Worm (Caenorhabditis elegans): ENCODE results near the gene F47B10.6.

The F47B10.6 gene

DNA sequence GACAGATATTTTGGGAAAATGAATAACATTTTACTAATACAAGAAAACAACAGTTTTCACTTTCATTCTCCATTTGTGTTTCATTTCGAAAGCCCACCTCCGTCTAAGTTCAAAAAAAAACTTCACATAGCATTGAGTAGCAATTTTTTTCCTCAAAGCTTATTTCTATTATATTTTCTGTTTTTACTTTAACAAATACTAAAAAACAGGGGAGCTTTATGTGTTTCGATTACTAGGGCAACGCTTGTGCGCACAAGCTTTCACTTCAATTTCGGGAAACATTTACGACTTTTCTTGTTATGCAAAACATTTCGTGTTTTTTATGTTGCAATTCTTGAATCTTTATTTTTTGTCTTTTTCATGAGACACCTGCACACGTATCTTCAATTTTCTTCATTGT, 2.4 kb upstream of the F47B10.6 start, which contains the start of gene T21E8.5:
TSS of gene T21E8.5 (plus strand) at position 301 of the 400 bp plus-strand sequence.
- TF ChIP-seq snpc-4 (tag; optimal IDR thresholded peaks at IDR 0.05) (no peak), ham-2 (GFP tag; optimal IDR thresholded peaks at IDR 0.05) (no peak), nhr-28 (tag; optimal IDR thresholded peaks at IDR 0.05) (no peak), blmp-1 (tag; optimal IDR thresholded peaks at IDR 0.05) (no peak), zip-8 (tag; optimal IDR thresholded peaks at IDR 0.05) (no peak), nhr-2 (tag; optimal IDR thresholded peaks at IDR 0.05) (no peak), flh-1 (GFP tag; optimal IDR thresholded peaks at IDR 0.05) (no peak), hlh-1 (tag; optimal IDR thresholded peaks at IDR 0.05) (no peak), ceh-39 (tag; optimal IDR thresholded peaks at IDR 0.05) (no peak), nhr-12 (tag; optimal IDR thresholded peaks at IDR 0.05) (no peak), lsy-2 (tag; optimal IDR thresholded peaks at IDR 0.05) (no peak), bed-3 (GFP tag; optimal IDR thresholded peaks at IDR 0.05) (no peak), elt-3 (tag; optimal IDR thresholded peaks at IDR 0.05) (no peak), mls-2 (tag; optimal IDR thresholded peaks at IDR 0.05) (no peak), sem-2 (GFP tag; optimal IDR thresholded peaks at IDR 0.05) (no peak), drap-1 (GFP tag; optimal IDR thresholded peaks at IDR 0.05) (no peak), ceh-83 (GFP tag; optimal IDR thresholded peaks at IDR 0.05) (no peak), mep-1 (tag; optimal IDR thresholded peaks at IDR 0.05) (no peak), unc-62 (GFP tag; optimal IDR thresholded peaks at IDR 0.05) (no peak)

- TF ChIP-seq M03D4.4 (tag; optimal IDR thresholded peaks at IDR 0.05), result no peak
Observed at ce11 chrX:10890456-10890855, 2.2 kb downstream of the F47B10.6 start, which contains the start of gene F47B10.5. F47B10.5 (minus strand) TSS chrX:10890556.

DNA sequence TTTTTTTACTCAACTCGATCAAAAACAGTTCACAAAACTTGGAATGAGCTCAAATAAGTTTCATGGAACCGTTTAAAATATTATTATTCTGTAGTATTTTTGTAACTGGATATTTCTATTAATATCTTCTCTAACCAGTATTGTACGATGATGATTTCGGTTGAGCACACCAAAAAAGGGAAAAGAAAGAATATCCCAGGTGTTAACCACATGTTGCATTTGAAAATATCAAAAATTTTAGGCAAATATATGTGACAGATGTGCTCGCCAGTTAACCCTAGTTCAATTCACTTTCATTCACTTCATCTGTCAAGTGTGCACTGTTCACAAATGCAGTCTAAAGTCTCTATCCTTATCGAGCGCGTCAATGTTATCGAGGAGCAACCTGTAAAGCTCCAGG, 2.7 kb downstream of the F47B10.6 start, which contains the start of gene F47B10.4:
TSS of gene F47B10.4 (plus strand) at position 301 of the 400 bp plus-strand sequence.
- TF ChIP-seq hlh-1 (tag; optimal IDR thresholded peaks at IDR 0.05), result no peak
- TF ChIP-seq mab-5 (tag; optimal IDR thresholded peaks at IDR 0.05), result no peak
- no peak for TF ChIP-seq nhr-237 (tag; optimal IDR thresholded peaks at IDR 0.05)
- no peak for TF ChIP-seq elt-3 (tag; optimal IDR thresholded peaks at IDR 0.05)

- TF ChIP-seq sem-2 (GFP tag; optimal IDR thresholded peaks at IDR 0.05) (no peak), bed-3 (GFP tag; optimal IDR thresholded peaks at IDR 0.05) (no peak), mab-5 (tag; optimal IDR thresholded peaks at IDR 0.05) (no peak), elt-1 (tag; optimal IDR thresholded peaks at IDR 0.05; ENCODE audit: borderline replicate concordance, insufficient read depth) (no peak), ces-1 (GFP tag; optimal IDR thresholded peaks at IDR 0.05) (no peak)
Observed at ce11 chrX:10891890-10892289, 3.6 kb downstream of the F47B10.6 start, which contains the start of gene F47B10.3. F47B10.3 (plus strand) TSS chrX:10892190.

ce11 chrX:10896498-10896897, 8.2 kb downstream of the F47B10.6 start, which contains the start of gene haly-1:
haly-1 (minus strand) TSS chrX:10896598.
- TF ChIP-seq lin-13 (tag; optimal IDR thresholded peaks at IDR 0.05) (no peak), blmp-1 (tag; optimal IDR thresholded peaks at IDR 0.05) (no peak), snpc-4 (tag; optimal IDR thresholded peaks at IDR 0.05) (no peak), mls-2 (tag; optimal IDR thresholded peaks at IDR 0.05) (no peak), unc-62 (GFP tag; optimal IDR thresholded peaks at IDR 0.05) (no peak), nhr-237 (tag; optimal IDR thresholded peaks at IDR 0.05) (no peak), ceh-83 (GFP tag; optimal IDR thresholded peaks at IDR 0.05) (no peak), hlh-1 (tag; optimal IDR thresholded peaks at IDR 0.05) (no peak), sptf-1 (tag; optimal IDR thresholded peaks at IDR 0.05) (no peak), ceh-43 (GFP tag; optimal IDR thresholded peaks at IDR 0.05) (no peak), nhr-12 (tag; optimal IDR thresholded peaks at IDR 0.05) (no peak), unc-39 (tag; optimal IDR thresholded peaks at IDR 0.05) (no peak), pha-4 (tag; optimal IDR thresholded peaks at IDR 0.05) (no peak), tbx-8 (GFP tag; optimal IDR thresholded peaks at IDR 0.05) (no peak)

- TF ChIP-seq sptf-1 (tag; optimal IDR thresholded peaks at IDR 0.05), result peak; percentile 70
- no peak for TF ChIP-seq nhr-12 (tag; optimal IDR thresholded peaks at IDR 0.05)
- TF ChIP-seq cnd-1 (tag; optimal IDR thresholded peaks at IDR 0.05), result peak; percentile 55
- peak; percentile 57 for TF ChIP-seq mep-1 (tag; optimal IDR thresholded peaks at IDR 0.05)
- TF ChIP-seq drap-1 (GFP tag; optimal IDR thresholded peaks at IDR 0.05), result peak; percentile 54
- peak; percentile 32 for TF ChIP-seq pha-4 (tag; optimal IDR thresholded peaks at IDR 0.05)
- no peak for TF ChIP-seq elt-3 (tag; optimal IDR thresholded peaks at IDR 0.05)
- peak; percentile 14 for TF ChIP-seq unc-120 (tag; optimal IDR thresholded peaks at IDR 0.05; ENCODE audit: poor library complexity, severe bottlenecking)
- no peak for TF ChIP-seq nhr-28 (tag; optimal IDR thresholded peaks at IDR 0.05)
- TF ChIP-seq ceh-43 (GFP tag; optimal IDR thresholded peaks at IDR 0.05), result no peak
- peak; percentile 35 for TF ChIP-seq M03D4.4 (tag; optimal IDR thresholded peaks at IDR 0.05)
- peak; percentile 17 for TF ChIP-seq nhr-237 (tag; optimal IDR thresholded peaks at IDR 0.05)
- no peak for TF ChIP-seq unc-62 (GFP tag; optimal IDR thresholded peaks at IDR 0.05)
- TF ChIP-seq ham-2 (GFP tag; optimal IDR thresholded peaks at IDR 0.05), result no peak
- peak; percentile 49 for TF ChIP-seq lin-13 (tag; optimal IDR thresholded peaks at IDR 0.05)
- TF ChIP-seq hlh-1 (tag; optimal IDR thresholded peaks at IDR 0.05), result peak; percentile 69
Observed at ce11 chrX:10900079-10900724, 11.9 kb downstream of the F47B10.6 start, which contains the start of gene suca-1. suca-1 (minus strand) TSS chrX:10900114.
